Fruit fly (Drosophila melanogaster): ENCODE data around the gene Kcmf1.

- no peak for TF ChIP-seq CG12768 (GFP tag; optimal IDR thresholded peaks at IDR 0.05)
- TF ChIP-seq kay (GFP tag; ENCODE audit: borderline replicate concordance): no peak
- TF ChIP-seq toe (GFP tag; optimal IDR thresholded peaks at IDR 0.05): no peak
- TF ChIP-seq cnc (optimal IDR thresholded peaks at IDR 0.05): no peak
- no peak for TF ChIP-seq CG1620 (GFP tag; optimal IDR thresholded peaks at IDR 0.05)
These were observed 42.9 kb downstream of the Kcmf1 start for dm6 chr3R:8971794-8972193.
